Worm (Caenorhabditis elegans) whole organism, L2 larva: ENCODE data around the gene lact-8.

Experiments used
- C34F6.9 ChIP-seq: fragments of 150-350 bp; optimal IDR thresholded peaks from 2 replicates; lab custom pipeline; 2014; ENCODE audit warnings: missing biosample characterization, missing genetic modification characterization
- alr-1 ChIP-seq: fragments of 150-350 bp; optimal IDR thresholded peaks from 2 replicates; lab custom pipeline; 2014; ENCODE audit warnings: missing biosample characterization, missing genetic modification characterization
- aly-2 ChIP-seq: fragments of 150-350 bp; optimal IDR thresholded peaks from 2 replicates; lab custom pipeline; 2014; ENCODE audit warnings: missing biosample characterization, missing genetic modification characterization
- ama-1 ChIP-seq: fragments of 150-350 bp; optimal IDR thresholded peaks from 2 replicates; lab custom pipeline; 2018; ENCODE audit warnings: inconsistent platforms
- ceh-16 ChIP-seq: fragments of 150-350 bp; optimal IDR thresholded peaks from 2 replicates; lab custom pipeline; 2014; ENCODE audit warnings: missing biosample characterization, missing genetic modification characterization
- ceh-82 ChIP-seq: fragments of 150-350 bp; optimal IDR thresholded peaks from 2 replicates; lab custom pipeline; 2014; ENCODE audit warnings: missing biosample characterization, missing genetic modification characterization
- crh-2 ChIP-seq: sonication (generic microtip); optimal IDR thresholded peaks from 2 replicates; lab custom pipeline; 2017; ENCODE audit warnings: missing biosample characterization, missing genetic modification characterization
- dmd-4 ChIP-seq: sonication (generic microtip); optimal IDR thresholded peaks from 2 replicates; lab custom pipeline; 2017; ENCODE audit warnings: missing biosample characterization, missing genetic modification characterization
- egl-27 ChIP-seq: sonication (generic microtip); optimal IDR thresholded peaks from 3 replicates; lab custom pipeline; 2017; ENCODE audit warnings: missing biosample characterization, missing genetic modification reagents, missing genetic modification characterization
- elt-3 ChIP-seq: sonication (generic microtip); optimal IDR thresholded peaks from 2 replicates; lab custom pipeline; 2017; ENCODE audit warnings: missing biosample characterization, missing genetic modification characterization
- fos-1 ChIP-seq: fragments of 150-350 bp; optimal IDR thresholded peaks from 2 replicates; lab custom pipeline; 2014; ENCODE audit warnings: missing biosample characterization, missing genetic modification characterization
- gmeb-1 ChIP-seq: fragments of 150-350 bp; optimal IDR thresholded peaks from 2 replicates; lab custom pipeline; 2014; ENCODE audit warnings: missing biosample characterization, missing genetic modification characterization
- lin-13 ChIP-seq: fragments of 150-350 bp; optimal IDR thresholded peaks from 2 replicates; lab custom pipeline; 2014; ENCODE audit warnings: missing biosample characterization, missing genetic modification reagents, missing genetic modification characterization
- lin-39 ChIP-seq: fragments of 150-350 bp; optimal IDR thresholded peaks from 2 replicates; lab custom pipeline; 2014; ENCODE audit warnings: missing biosample characterization, missing genetic modification reagents, missing genetic modification characterization
- lsy-2 ChIP-seq, 2 experiments: fragments of 150-350 bp in 1 of 2; sonication (generic microtip) in 1 of 2; optimal IDR thresholded peaks; 2 replicates each; lab custom pipeline; 2014 to 2017; ENCODE audit warnings: missing biosample characterization in 2 of 2, missing genetic modification characterization in 2 of 2
- mab-5 ChIP-seq: fragments of 150-350 bp; optimal IDR thresholded peaks from 2 replicates; lab custom pipeline; 2014; ENCODE audit warnings: missing biosample characterization, missing genetic modification characterization
- mbf-1 ChIP-seq: sonication (generic microtip); optimal IDR thresholded peaks from 2 replicates; lab custom pipeline; 2017; ENCODE audit warnings: missing biosample characterization, missing genetic modification characterization
- nhr-10 ChIP-seq: sonication (generic microtip); optimal IDR thresholded peaks from 2 replicates; lab custom pipeline; 2017; ENCODE audit warnings: missing biosample characterization, missing genetic modification characterization
- nhr-11 ChIP-seq: fragments of 150-350 bp; optimal IDR thresholded peaks from 2 replicates; lab custom pipeline; 2014; ENCODE audit warnings: missing biosample characterization, missing genetic modification characterization
- nhr-12 ChIP-seq: fragments of 150-350 bp; optimal IDR thresholded peaks from 2 replicates; lab custom pipeline; 2014; ENCODE audit warnings: missing biosample characterization, missing genetic modification characterization
- nhr-21 ChIP-seq: fragments of 150-350 bp; optimal IDR thresholded peaks from 2 replicates; lab custom pipeline; 2014; ENCODE audit warnings: missing biosample characterization, missing genetic modification characterization
- nhr-23 ChIP-seq: fragments of 150-350 bp; optimal IDR thresholded peaks from 2 replicates; lab custom pipeline; 2014; ENCODE audit warnings: missing biosample characterization, missing genetic modification reagents, missing genetic modification characterization
- nhr-237 ChIP-seq: fragments of 150-350 bp; optimal IDR thresholded peaks from 2 replicates; lab custom pipeline; 2014; ENCODE audit warnings: missing biosample characterization, missing genetic modification characterization
- nhr-25 ChIP-seq: fragments of 150-350 bp; sonication (generic microtip); optimal IDR thresholded peaks from 3 replicates; lab custom pipeline; 2014; ENCODE audit warnings: missing biosample characterization, missing genetic modification characterization
- nhr-6 ChIP-seq: fragments of 150-350 bp; optimal IDR thresholded peaks from 2 replicates; lab custom pipeline; 2014; ENCODE audit warnings: missing biosample characterization, missing genetic modification characterization
- peb-1 ChIP-seq: fragments of 150-350 bp; optimal IDR thresholded peaks from 2 replicates; lab custom pipeline; 2014; ENCODE audit warnings: missing biosample characterization, missing genetic modification characterization
- sem-4 ChIP-seq: fragments of 150-350 bp; optimal IDR thresholded peaks from 2 replicates; lab custom pipeline; 2014; ENCODE audit warnings: missing biosample characterization, missing genetic modification reagents, missing genetic modification characterization
- skn-1 ChIP-seq: sonication (generic microtip); optimal IDR thresholded peaks from 2 replicates; lab custom pipeline; 2017; ENCODE audit warnings: missing biosample characterization, missing genetic modification characterization
- sma-3 ChIP-seq: sonication (generic microtip); optimal IDR thresholded peaks from 2 replicates; lab custom pipeline; 2016; ENCODE audit warnings: missing genetic modification reagents, missing genetic modification characterization, missing compliant biosample characterization
- sma-9 ChIP-seq, 2 experiments: fragments of 150-350 bp in 1 of 2; sonication (generic microtip) in 1 of 2; optimal IDR thresholded peaks; 2 replicates each; lab custom pipeline; 2014 to 2016; ENCODE audit warnings: missing genetic modification characterization in 2 of 2, mild to moderate bottlenecking in 1 of 2, missing biosample characterization in 1 of 2, missing compliant biosample characterization in 1 of 2, missing genetic modification reagents in 1 of 2, moderate library complexity in 1 of 2
- snpc-4 ChIP-seq: fragments of 150-350 bp; optimal IDR thresholded peaks from 2 replicates; lab custom pipeline; 2014; ENCODE audit warnings: missing biosample characterization, missing genetic modification characterization
- unc-39 ChIP-seq: fragments of 150-350 bp; optimal IDR thresholded peaks from 2 replicates; lab custom pipeline; 2014; ENCODE audit warnings: missing biosample characterization, missing genetic modification characterization
- unc-55 ChIP-seq: fragments of 150-350 bp; sonication (generic microtip); optimal IDR thresholded peaks from 3 replicates; lab custom pipeline; 2014; ENCODE audit warnings: missing biosample characterization, missing genetic modification reagents, missing genetic modification characterization
- unc-62 ChIP-seq: fragments of 150-350 bp; optimal IDR thresholded peaks from 2 replicates; lab custom pipeline; 2014; ENCODE audit warnings: missing biosample characterization, missing genetic modification reagents, missing genetic modification characterization
- ztf-1 ChIP-seq: fragments of 200-800 bp; sonication (Bioruptor generic); conservative IDR thresholded peaks from 2 replicates; pipeline ENCODE4 v1.3.6; 2022; ENCODE audit warnings: missing genetic modification characterization, missing compliant biosample characterization
- ztf-11 ChIP-seq: sonication (generic microtip); optimal IDR thresholded peaks from 2 replicates; lab custom pipeline; 2017; ENCODE audit warnings: missing biosample characterization, missing genetic modification characterization
- ztf-4 ChIP-seq: fragments of 150-350 bp; optimal IDR thresholded peaks from 2 replicates; lab custom pipeline; 2014; ENCODE audit warnings: missing biosample characterization, missing genetic modification characterization

The lact-8 gene

ce11 chrV:11056484-11056883 is 36.9 kb downstream of the lact-8 start:
- no peak for TF ChIP-seq nhr-21 (tag; lab: Kevin White, UChicago)
- TF ChIP-seq fos-1 (tag; lab: Kevin White, UChicago), result no peak

- TF ChIP-seq ztf-4 (tag; lab: Kevin White, UChicago) (no peak), ama-1 (lab: Kevin White, UChicago) (no peak), peb-1 (no peak), mab-5 (tag; lab: Kevin White, UChicago) (no peak), nhr-25 (tag; lab: Kevin White, UChicago) (no peak), elt-3 (no peak), gmeb-1 (no peak), aly-2 (tag; lab: Kevin White, UChicago) (no peak), unc-62 (GFP tag; lab: Kevin White, UChicago) (no peak), crh-2 (tag; lab: Kevin White, UChicago) (no peak), nhr-6 (tag; lab: Kevin White, UChicago) (no peak), ceh-82 (no peak), egl-27 (tag; lab: Kevin White, UChicago) (no peak), ztf-11 (tag; lab: Kevin White, UChicago) (no peak), nhr-10 (tag; lab: Kevin White, UChicago) (no peak), lsy-2 (tag; optimal IDR thresholded peaks at IDR 0.05; lab: Kevin White, UChicago) (no peak), sem-4 (tag; lab: Kevin White, UChicago) (no peak)
Observed at ce11 chrV:11053827-11054226, 39.6 kb downstream of the lact-8 start, which contains the start of gene T04C12.7. T04C12.7 (plus strand) TSS chrV:11054127.

- no peak for TF ChIP-seq fos-1 (tag; lab: Kevin White, UChicago)
- TF ChIP-seq ztf-1 (GFP tag; lab: Robert Waterston, UW), result no peak
- TF ChIP-seq nhr-12 (tag; lab: Kevin White, UChicago), result no peak
- TF ChIP-seq mbf-1 (tag; lab: Kevin White, UChicago), result no peak
- TF ChIP-seq ceh-16 (tag; lab: Kevin White, UChicago), result no peak
- no peak for TF ChIP-seq lin-39 (tag; lab: Kevin White, UChicago)
- no peak for TF ChIP-seq nhr-11
- no peak for TF ChIP-seq nhr-23 (tag; lab: Kevin White, UChicago)
- TF ChIP-seq gmeb-1, result no peak
- TF ChIP-seq snpc-4 (tag; lab: Kevin White, UChicago), result no peak
- TF ChIP-seq unc-39 (tag; lab: Kevin White, UChicago), result no peak
- TF ChIP-seq skn-1 (tag; lab: Kevin White, UChicago), result no peak
- TF ChIP-seq sma-3, result no peak
Observed at ce11 chrV:11051921-11052320, 41.5 kb downstream of the lact-8 start, which contains the start of gene T04C12.33. T04C12.33 (plus strand) TSS chrV:11052221.

ce11 chrV:11048678-11049077 is 44.7 kb downstream of the lact-8 start, which contains the start of gene srh-74:
srh-74 (minus strand) TSS chrV:11048778.
- TF ChIP-seq skn-1 (tag; lab: Kevin White, UChicago), result no peak
- TF ChIP-seq lin-13 (GFP tag; lab: Kevin White, UChicago), result no peak

ce11 chrV:11046730-11047129 is 46.7 kb downstream of the lact-8 start, which contains the start of gene dhs-18:
dhs-18 (minus strand) TSS chrV:11046833.
- peak; percentile 26 for TF ChIP-seq crh-2 (tag; lab: Kevin White, UChicago)
- TF ChIP-seq dmd-4, result no peak
- TF ChIP-seq aly-2 (tag; lab: Kevin White, UChicago), result no peak
- no peak for TF ChIP-seq mab-5 (tag; lab: Kevin White, UChicago)
- TF ChIP-seq sma-9 (GFP tag; optimal IDR thresholded peaks at IDR 0.05; lab: Kevin White, UChicago), result peak; percentile 30
- TF ChIP-seq sma-9 (tag; optimal IDR thresholded peaks at IDR 0.05; lab: Kevin White, UChicago), result no peak
- TF ChIP-seq nhr-237 (tag; lab: Kevin White, UChicago), result no peak
- TF ChIP-seq sem-4 (tag; lab: Kevin White, UChicago), result no peak
- TF ChIP-seq egl-27 (tag; lab: Kevin White, UChicago), result no peak

ce11 chrV:11043767-11044166 is 49.6 kb downstream of the lact-8 start, which contains the start of gene C45B11.6:
C45B11.6 (plus strand) TSS chrV:11044067.
- TF ChIP-seq nhr-10 (tag; lab: Kevin White, UChicago) (no peak), nhr-11 (no peak), ztf-4 (tag; lab: Kevin White, UChicago) (no peak), ama-1 (lab: Kevin White, UChicago) (no peak), nhr-21 (tag; lab: Kevin White, UChicago) (no peak), alr-1 (tag; lab: Kevin White, UChicago) (no peak), nhr-237 (tag; lab: Kevin White, UChicago) (no peak), peb-1 (no peak), elt-3 (no peak), unc-39 (tag; lab: Kevin White, UChicago) (no peak), C34F6.9 (tag; lab: Kevin White, UChicago) (no peak), snpc-4 (tag; lab: Kevin White, UChicago) (no peak), unc-55 (no peak), sem-4 (tag; lab: Kevin White, UChicago) (no peak), ceh-82 (no peak), ztf-11 (tag; lab: Kevin White, UChicago) (no peak)
